Fruit fly (Drosophila melanogaster) ovary, adult (tissue): ENCODE data around the gene VGlut.

Experiments
- CG17801 ChIP-seq: fragments of 200-800 bp; optimal IDR thresholded peaks from 2 replicates; lab custom pipeline; 2019; ENCODE audit warnings: missing biosample characterization, mild to moderate bottlenecking, missing genetic modification characterization, moderate library complexity; ENCODE audit not compliant: partially characterized antibody

Gene VGlut

DNA sequence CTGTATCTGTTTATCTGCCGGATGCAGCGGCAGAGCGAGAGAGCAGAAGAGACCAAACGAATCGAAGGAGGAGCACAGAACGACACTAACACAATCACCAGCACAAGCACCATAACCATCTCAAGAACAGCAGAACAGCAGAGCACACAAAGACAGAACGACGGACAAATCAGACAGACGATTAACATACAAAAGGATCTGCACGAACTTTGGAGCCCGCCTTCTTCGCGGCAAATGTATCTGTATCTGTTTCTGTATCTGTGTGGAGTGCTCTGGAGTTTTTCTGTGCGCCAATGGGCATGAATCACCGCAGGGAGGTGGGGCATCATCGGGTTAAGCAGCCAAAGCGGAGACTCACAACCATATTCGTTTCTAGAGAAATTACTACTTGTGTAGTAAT lies 48.4 kb downstream of the VGlut start:
- TF ChIP-seq CG17801 (GFP tag; lab: Kevin White, UChicago): no peak

DNA sequence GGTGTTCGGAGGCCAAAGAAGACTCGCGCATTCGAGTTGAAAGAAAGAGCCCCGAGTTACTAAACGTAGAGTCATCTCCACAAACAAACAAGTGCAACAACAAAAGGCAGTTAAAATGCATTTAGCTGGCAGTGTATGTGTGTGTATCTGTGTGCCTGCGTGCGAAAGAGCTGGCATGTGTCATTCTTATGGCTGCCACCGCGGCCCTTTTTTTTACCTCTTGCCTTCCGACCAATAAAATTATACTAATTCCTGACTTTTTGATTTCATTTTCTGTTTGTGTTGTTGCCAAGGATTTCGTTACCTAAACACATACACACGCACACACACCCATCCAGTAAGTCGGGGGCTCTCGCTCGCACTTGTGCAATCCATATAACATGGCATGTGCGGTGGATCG lies 49.6 kb downstream of the VGlut start:
- no peak for TF ChIP-seq CG17801 (GFP tag; lab: Kevin White, UChicago)

DNA sequence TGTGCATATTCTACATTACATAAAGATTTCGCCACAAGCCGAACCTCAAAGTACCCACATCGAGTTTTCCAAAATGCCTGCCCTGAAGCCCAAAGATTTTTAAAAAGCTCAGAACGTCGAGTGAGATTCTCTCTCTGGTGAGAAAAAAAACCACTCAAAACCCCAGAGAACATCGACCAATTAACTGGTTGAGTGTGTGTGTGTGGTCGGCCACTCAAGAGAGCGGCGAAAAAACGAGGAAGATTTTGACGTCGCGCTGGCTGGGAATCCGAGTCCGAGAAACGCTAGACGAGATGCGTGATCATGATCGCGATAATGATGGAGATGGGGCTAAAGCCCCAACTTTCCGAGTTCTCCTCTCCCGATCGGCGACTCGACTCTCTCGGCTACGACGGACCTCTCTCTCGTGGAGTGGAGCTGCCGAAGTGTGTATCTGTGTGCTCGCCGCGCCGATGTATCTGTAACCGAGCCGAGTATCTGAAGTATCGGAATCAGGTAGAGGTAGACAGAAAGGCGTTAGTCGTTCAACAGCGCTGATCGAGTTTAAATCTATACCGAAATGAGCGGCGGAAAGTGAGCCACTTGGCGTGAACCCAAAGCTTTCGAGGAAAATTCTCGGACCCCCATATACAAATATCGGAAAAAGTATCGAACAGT lies 50.8 kb downstream of the VGlut start:
- no peak for TF ChIP-seq CG17801 (GFP tag; lab: Kevin White, UChicago)

DNA sequence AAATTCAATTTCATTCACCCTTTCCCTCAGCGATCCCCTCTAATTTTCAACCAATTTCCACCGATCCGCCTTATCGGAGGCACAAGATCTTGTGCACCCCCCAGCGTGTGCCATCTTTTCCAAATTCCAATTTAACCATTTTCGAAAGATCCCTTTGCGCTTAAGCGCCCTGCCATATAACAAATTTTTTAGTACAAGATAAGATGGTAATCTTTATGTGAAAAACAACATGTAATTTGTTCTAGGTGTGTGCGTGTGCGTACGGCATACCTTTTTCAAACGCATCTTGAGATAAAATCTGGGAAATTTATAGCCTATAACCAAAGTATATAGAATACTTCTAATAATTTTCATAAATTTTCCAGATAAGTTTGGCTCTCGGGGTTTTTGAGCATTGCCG lies 53.7 kb downstream of the VGlut start:
- no peak for TF ChIP-seq CG17801 (GFP tag; lab: Kevin White, UChicago)

DNA sequence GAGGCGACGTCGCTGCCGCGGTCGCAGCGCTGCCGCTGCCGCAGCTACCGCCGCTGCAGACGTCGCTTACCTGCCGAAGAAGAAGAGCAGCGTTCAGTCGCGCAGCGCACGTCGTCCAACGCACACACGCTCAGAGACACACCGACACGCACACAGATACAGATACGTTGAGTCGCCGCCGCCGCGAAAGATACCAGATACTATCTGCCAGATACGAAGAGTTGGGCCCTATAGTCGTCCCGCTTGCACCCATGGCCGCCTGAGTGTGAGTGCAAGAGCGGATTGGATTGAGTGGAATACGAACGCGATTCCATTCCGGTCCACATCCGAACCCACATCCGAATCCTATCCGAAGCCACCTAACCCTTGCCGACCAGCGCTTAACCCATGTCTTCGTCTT lies 54.5 kb downstream of the VGlut start:
- TF ChIP-seq CG17801 (GFP tag; lab: Kevin White, UChicago): no peak

DNA sequence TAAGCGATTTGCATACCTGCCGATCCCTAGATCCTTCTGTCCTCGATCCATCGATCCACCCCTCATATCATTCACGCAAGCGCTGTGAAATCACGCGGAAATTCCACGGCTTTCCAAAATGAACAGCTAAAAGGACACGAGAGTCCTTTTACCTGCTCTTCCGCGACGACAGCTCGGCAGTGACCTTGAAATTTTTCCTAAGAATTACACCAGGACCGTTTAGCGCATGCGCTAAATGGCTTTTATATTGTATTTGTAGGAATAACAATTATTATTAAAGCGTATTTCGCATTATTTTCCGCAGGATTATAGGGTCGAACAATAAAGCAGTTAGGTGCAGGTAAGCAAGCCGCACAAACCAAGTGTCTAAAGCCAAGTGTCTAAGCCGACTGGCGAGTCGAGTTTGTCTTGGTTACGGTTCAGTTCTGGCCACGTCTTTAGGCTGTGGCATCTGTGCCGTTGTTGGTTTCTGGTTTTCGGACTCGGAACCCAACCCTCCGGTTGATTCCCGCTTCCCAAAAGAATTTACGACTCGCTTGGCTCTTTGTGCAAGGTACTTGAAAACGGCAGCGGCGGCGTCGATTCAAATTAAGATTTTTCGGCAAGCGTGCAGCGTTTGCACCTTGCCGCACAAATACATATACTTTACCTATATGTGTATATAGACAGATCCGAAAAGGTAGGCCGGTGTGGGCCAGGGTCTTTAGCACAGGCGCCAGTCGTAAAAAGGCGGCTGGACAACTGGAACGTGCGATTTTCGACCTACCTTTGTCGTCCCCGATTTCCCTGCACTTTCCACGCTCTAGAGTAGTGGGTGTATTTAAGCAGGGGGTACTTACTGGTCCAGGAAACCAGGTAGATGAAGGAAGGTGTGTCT lies 56.7 kb downstream of the VGlut start:
- TF ChIP-seq CG17801 (GFP tag; lab: Kevin White, UChicago): no peak

DNA sequence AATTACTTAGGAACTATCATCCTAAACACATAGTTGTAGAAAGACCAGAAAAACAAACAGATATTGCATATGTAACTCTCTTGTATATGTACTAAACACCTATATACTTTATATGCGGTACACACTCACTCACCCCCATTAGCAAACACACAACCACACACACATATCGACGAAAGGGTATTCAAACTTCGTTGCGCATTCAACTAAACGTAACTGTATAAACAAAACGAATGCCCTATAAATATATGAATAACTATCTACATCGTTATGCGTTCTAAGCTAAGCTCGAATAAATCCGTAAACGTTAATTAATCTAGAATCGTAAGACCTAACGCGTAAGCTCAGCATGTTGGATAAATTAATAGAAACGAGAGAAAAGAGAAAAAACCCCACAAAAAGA lies 59.1 kb downstream of the VGlut start:
- no peak for TF ChIP-seq CG17801 (GFP tag; lab: Kevin White, UChicago)
